Worm (Caenorhabditis elegans): Measurements from ENCODE around the gene F18E3.10.

Gene F18E3.10

DNA sequence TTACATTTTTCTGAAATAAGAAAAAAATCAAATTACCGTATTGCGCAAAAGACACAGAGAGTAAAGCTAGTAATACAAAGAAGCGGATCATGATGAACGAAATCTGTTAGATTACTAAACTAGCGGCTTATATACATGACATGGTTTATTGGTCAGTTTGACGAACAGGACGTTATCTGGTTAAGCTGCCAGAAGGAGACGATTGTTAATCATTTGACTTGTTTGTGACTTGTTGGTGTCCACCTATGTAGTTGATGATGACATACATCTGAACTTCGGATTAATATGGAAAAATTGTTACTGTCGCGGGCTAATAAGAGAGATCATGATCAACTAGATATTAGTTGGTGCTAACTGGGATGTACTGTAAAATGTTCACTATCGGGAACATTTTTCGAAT, 24.1 kb downstream of the F18E3.10 start, which contains the start of gene cnc-9:
cnc-9 (minus strand) TSS at position 101 of the 400 bp plus-strand sequence.
- TF ChIP-seq hlh-12 (tag; optimal IDR thresholded peaks at IDR 0.05) (no peak), lir-1 (GFP tag; conservative IDR thresholded peaks at IDR 0.05) (no peak)

- no peak for TF ChIP-seq sea-2 (GFP tag; IDR thresholded peaks at IDR 0.05)
- TF ChIP-seq nfyb-1 (GFP tag; IDR thresholded peaks at IDR 0.05), result no peak
- no peak for TF ChIP-seq egl-44 (GFP tag; IDR thresholded peaks at IDR 0.05)
- TF ChIP-seq rcor-1 (GFP tag; IDR thresholded peaks at IDR 0.05), result no peak
- no peak for TF ChIP-seq Y79H2A.3 (GFP tag; conservative IDR thresholded peaks at IDR 0.05)
- TF ChIP-seq tlf-1 (GFP tag; optimal IDR thresholded peaks at IDR 0.05), result no peak
- no peak for TF ChIP-seq hrde-1 (tag; optimal IDR thresholded peaks at IDR 0.05; ENCODE audit: borderline replicate concordance)
- no peak for TF ChIP-seq F33H1.4 (GFP tag; IDR thresholded peaks at IDR 0.05)
- no peak for TF ChIP-seq ama-1 (optimal IDR thresholded peaks at IDR 0.05)
- no peak for TF ChIP-seq ama-1 (GFP tag; optimal IDR thresholded peaks at IDR 0.05)
- no peak for TF ChIP-seq sptf-2 (GFP tag; optimal IDR thresholded peaks at IDR 0.05)
- TF ChIP-seq mcd-1 (GFP tag; IDR thresholded peaks at IDR 0.05), result no peak
- no peak for TF ChIP-seq let-526 (GFP tag; IDR thresholded peaks at IDR 0.05)
- no peak for TF ChIP-seq dpff-1 (tag; optimal IDR thresholded peaks at IDR 0.05)
- no peak for TF ChIP-seq Y53F4B.3 (GFP tag; IDR thresholded peaks at IDR 0.05)
- TF ChIP-seq egrh-3 (GFP tag; IDR thresholded peaks at IDR 0.05), result no peak
Observed at ce11 chrV:7399202-7399601, 25.0 kb downstream of the F18E3.10 start, which contains the start of gene gst-41. Gene gst-41, minus strand, starts transcription at chrV:7399302.

DNA sequence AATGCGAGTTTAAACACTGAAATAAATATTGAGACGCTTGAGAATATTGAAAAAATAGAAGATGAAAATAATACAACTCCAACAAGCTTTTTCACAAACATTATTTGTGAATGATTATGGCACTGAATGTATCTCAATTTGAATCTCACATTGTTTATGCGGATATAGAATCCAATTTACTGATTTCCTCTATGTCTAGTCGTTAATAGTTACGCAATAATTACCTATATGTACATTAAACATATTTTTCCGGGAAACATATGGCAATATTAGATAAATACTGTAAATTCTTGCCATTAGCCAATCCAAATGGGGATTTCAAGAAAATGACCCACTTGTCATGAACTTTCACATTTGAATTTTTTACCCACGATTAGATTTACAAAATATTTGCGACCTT, 28.9 kb downstream of the F18E3.10 start, which contains the start of gene srx-9:
srx-9 (minus strand) TSS at position 101 of the 400 bp plus-strand sequence.
- TF ChIP-seq B0035.1 (tag; optimal IDR thresholded peaks at IDR 0.05) (no peak), aptf-2 (GFP tag; conservative IDR thresholded peaks at IDR 0.05) (no peak), ceh-100 (GFP tag; IDR thresholded peaks at IDR 0.05) (no peak), F22D6.2 (tag; optimal IDR thresholded peaks at IDR 0.05) (no peak), sea-2 (GFP tag; IDR thresholded peaks at IDR 0.05) (no peak), let-526 (GFP tag; IDR thresholded peaks at IDR 0.05) (no peak), nfya-1 (tag; optimal IDR thresholded peaks at IDR 0.05; ENCODE audit: borderline replicate concordance, insufficient read depth) (no peak), lag-1 (GFP tag; IDR thresholded peaks at IDR 0.05) (no peak), somi-1 (GFP tag; optimal IDR thresholded peaks at IDR 0.05) (no peak), dpl-1 (GFP tag; optimal IDR thresholded peaks at IDR 0.05) (no peak), athp-1 (tag; optimal IDR thresholded peaks at IDR 0.05) (no peak), ceh-58 (GFP tag; IDR thresholded peaks at IDR 0.05) (no peak), madf-3 (GFP tag; IDR thresholded peaks at IDR 0.05) (no peak), nfyb-1 (GFP tag; IDR thresholded peaks at IDR 0.05) (no peak), efl-1 (GFP tag; optimal IDR thresholded peaks at IDR 0.05) (no peak), sdz-38 (tag; optimal IDR thresholded peaks at IDR 0.05) (no peak), aptf-3 (GFP tag; IDR thresholded peaks at IDR 0.05) (no peak), chd-7 (tag; optimal IDR thresholded peaks at IDR 0.05) (no peak), snpc-3.4 (tag; optimal IDR thresholded peaks at IDR 0.05) (no peak), let-607 (tag; optimal IDR thresholded peaks at IDR 0.05) (no peak)

DNA sequence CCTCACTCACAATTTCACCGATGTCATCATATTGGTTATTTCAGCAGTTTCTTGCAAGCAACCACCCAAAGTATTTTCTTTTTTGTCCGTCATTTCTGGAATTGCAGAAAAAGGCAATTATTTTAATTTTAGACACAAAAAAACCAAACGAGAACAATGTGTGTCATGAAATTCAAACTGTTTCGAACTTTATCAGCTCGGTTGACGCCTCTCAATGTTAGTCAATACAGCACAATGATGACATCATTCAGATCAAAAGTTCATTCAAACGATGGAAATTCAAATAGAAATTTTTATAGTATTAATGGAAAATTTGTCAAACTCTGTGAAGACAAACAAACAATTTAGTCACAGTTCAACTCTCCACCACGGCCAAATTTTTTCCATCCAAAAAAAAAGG, 32.3 kb downstream of the F18E3.10 start, which contains the start of gene fbxa-105:
fbxa-105 (minus strand) TSS at position 97 of the 400 bp plus-strand sequence.
- TF ChIP-seq Y67H2A.10 (GFP tag; conservative IDR thresholded peaks at IDR 0.05) (no peak), nhr-80 (tag; optimal IDR thresholded peaks at IDR 0.05) (peak; percentile 34)
